Worm (Caenorhabditis elegans) whole organism, midembryonic: Measurements from ENCODE around the gene C01G12.13.

ENCODE experiments used
- T22C8.4 ChIP-seq: fragments of 200-800 bp; sonication (Bioruptor generic); IDR thresholded peaks from 2 replicates; pipeline ENCODE4 v1.3.6; 2022; ENCODE audit warnings: missing genetic modification characterization, missing compliant biosample characterization
- cog-1 ChIP-seq: sonication (generic microtip); optimal IDR thresholded peaks from 2 replicates; lab custom pipeline; 2016; ENCODE audit warnings: missing genetic modification characterization, missing compliant biosample characterization
- flt-1 ChIP-seq: fragments of 200-800 bp; sonication (Bioruptor generic); IDR thresholded peaks from 2 replicates; pipeline ENCODE4 v1.3.6; 2022; ENCODE audit warnings: missing genetic modification characterization, missing compliant biosample characterization
- klf-2 ChIP-seq: fragments of 200-800 bp; sonication (Bioruptor generic); conservative IDR thresholded peaks from 2 replicates; pipeline ENCODE4 v1.3.6; 2022; ENCODE audit warnings: missing genetic modification reagents, missing genetic modification characterization, missing compliant biosample characterization
- med-1 ChIP-seq: sonication (generic microtip); optimal IDR thresholded peaks from 2 replicates; lab custom pipeline; 2017; ENCODE audit warnings: missing genetic modification characterization, mild to moderate bottlenecking, missing compliant biosample characterization, antibody characterized with exemption, missing genetic modification reagents; ENCODE audit not compliant: insufficient read depth
- ref-1 ChIP-seq: fragments of 200-800 bp; sonication (Bioruptor generic); conservative IDR thresholded peaks from 2 replicates; pipeline ENCODE4 v1.3.6; 2022; ENCODE audit warnings: missing genetic modification reagents, missing genetic modification characterization, missing compliant biosample characterization
- tab-1 ChIP-seq: fragments of 200-800 bp; sonication (Bioruptor generic); IDR thresholded peaks from 2 replicates; pipeline ENCODE4 v1.3.6; 2022; ENCODE audit warnings: missing genetic modification characterization, missing compliant biosample characterization
- ztf-23 ChIP-seq: fragments of 200-800 bp; sonication (Bioruptor generic); IDR thresholded peaks from 2 replicates; pipeline ENCODE4 v1.3.6; 2022; ENCODE audit warnings: missing genetic modification reagents, missing genetic modification characterization, missing compliant biosample characterization
- ztf-29 ChIP-seq: fragments of 200-800 bp; sonication (Bioruptor generic); IDR thresholded peaks from 2 replicates; pipeline ENCODE4 v1.3.6; 2022; ENCODE audit warnings: missing genetic modification reagents, missing genetic modification characterization, missing compliant biosample characterization

The C01G12.13 gene

DNA sequence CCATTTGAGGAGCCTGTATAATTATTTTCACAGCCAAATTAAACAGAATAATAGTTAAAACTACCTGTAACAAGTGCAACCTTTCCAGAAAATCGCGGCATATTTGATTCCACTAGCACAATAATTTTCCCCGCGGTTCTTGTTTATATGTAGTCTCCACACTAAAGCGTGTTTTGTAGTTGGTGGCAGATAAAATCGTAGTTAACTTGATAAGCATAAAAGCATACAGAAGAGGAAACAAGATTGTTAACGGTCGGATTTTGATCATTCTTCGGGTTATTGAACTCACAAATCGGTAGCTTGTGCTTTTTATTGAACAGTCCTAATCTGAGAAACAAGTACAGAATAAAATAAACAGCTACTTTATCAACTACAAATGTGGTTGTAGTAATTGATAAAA lies 10.9 kb downstream of the C01G12.13 start, which contains the start of gene C01G12.5:
Gene C01G12.5, minus strand, starts transcription at position 101 of the 400 bp plus-strand sequence.
- TF ChIP-seq T22C8.4 (no peak), ref-1 (no peak), ztf-29 (GFP tag; lab: Robert Waterston, UW) (no peak), flt-1 (GFP tag; lab: Robert Waterston, UW) (no peak), cog-1 (tag; lab: Kevin White, UChicago) (no peak), med-1 (no peak), tab-1 (GFP tag; lab: Robert Waterston, UW) (no peak), klf-2 (no peak), ztf-23 (GFP tag; lab: Robert Waterston, UW) (no peak)

DNA sequence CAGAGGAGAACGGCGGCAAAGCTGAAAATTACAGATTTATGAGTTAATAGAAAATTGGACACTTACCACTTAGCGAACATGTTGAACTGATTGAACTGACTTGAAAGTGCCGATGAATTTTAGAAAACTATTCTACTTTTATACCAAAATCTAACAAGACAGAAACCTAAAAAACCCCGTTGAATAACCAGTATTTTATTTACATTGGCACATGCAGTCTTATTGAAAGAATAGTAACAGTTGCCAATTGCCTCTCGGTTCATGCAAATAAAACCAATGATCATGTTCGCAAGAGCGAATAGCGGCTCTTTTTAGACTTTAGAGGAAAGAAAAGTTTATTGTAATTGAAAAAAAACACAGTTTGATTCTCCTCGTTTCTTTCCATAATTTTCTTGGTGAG lies 11.6 kb downstream of the C01G12.13 start, which contains the start of gene nspb-10:
Gene nspb-10, minus strand, starts transcription at position 101 of the 400 bp plus-strand sequence.
- no peak for TF ChIP-seq T22C8.4
- no peak for TF ChIP-seq klf-2
- TF ChIP-seq tab-1 (GFP tag; lab: Robert Waterston, UW) = no peak
- no peak for TF ChIP-seq med-1
- no peak for TF ChIP-seq ref-1
- TF ChIP-seq ztf-23 (GFP tag; lab: Robert Waterston, UW) = no peak
- TF ChIP-seq ztf-29 (GFP tag; lab: Robert Waterston, UW) = no peak
- TF ChIP-seq flt-1 (GFP tag; lab: Robert Waterston, UW) = no peak
- no peak for TF ChIP-seq cog-1 (tag; lab: Kevin White, UChicago)

DNA sequence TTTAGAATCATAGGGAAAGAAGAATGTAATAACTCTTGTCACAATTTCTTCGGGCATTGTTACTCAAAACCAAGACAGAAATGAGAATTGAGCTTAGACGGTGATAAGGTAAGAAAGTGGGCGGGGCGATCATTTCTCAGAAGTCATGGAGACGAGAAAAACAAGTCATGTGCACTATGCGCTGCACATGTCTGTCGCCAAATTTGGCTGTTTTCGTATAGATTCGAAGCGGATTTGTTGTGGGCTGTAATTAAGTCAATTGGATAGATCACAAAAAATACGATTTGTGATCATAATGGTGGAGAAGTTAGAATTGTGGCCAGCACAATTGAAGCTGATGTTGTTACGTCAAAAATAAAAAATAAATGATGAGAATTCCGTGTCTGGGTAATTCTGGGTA lies 15.2 kb downstream of the C01G12.13 start, which contains the start of gene C01G12.7:
Gene C01G12.7, minus strand, starts transcription at position 195 of the 400 bp plus-strand sequence.
- TF ChIP-seq T22C8.4 = no peak
- no peak for TF ChIP-seq cog-1 (tag; lab: Kevin White, UChicago)
- no peak for TF ChIP-seq med-1
- no peak for TF ChIP-seq klf-2

DNA sequence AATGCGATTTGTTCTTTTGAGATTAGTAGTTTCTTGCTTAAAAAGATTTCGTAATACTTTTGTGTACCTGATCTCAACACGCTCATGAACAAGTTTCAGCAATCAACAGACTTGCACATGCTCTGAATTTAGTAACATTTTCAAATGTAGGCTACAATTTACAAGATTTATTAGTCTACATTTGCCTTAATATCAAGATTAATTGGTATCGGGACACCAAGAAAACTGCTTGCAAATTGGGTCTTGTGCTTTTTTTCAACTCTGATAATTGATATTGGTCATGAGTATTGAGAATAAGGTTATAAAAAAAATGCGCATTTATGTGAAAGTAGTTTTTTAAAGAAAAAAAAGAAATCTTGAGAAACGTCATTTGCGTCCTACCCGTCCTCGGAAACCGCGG lies 16.1 kb downstream of the C01G12.13 start:
- TF ChIP-seq klf-2 = no peak
- TF ChIP-seq ref-1 = no peak
- no peak for TF ChIP-seq T22C8.4
- no peak for TF ChIP-seq ztf-23 (GFP tag; lab: Robert Waterston, UW)
- no peak for TF ChIP-seq tab-1 (GFP tag; lab: Robert Waterston, UW)

DNA sequence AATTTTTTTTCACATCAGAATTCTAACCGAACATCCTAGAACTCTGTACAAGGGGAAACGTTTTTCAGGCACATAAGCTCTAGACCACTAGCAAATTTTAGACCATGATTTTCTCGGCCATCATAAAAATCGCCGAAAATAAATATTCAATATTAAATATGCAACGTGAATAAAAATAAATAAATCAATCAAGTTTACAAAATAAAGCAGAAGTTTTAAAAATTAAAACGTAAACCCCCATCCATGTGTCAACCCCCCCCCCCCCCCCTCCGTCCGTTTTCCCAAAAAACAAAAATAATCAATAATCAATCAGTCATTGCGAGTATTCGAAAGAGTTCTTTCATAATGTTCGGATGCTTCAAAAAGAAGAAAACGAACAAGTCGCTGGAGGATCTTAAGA lies 16.8 kb downstream of the C01G12.13 start, which contains the start of gene catp-4:
Gene catp-4, plus strand, starts transcription at position 301 of the 400 bp plus-strand sequence.
- TF ChIP-seq klf-2 (no peak), cog-1 (tag; lab: Kevin White, UChicago) (no peak), ref-1 (no peak), ztf-29 (GFP tag; lab: Robert Waterston, UW) (no peak), tab-1 (GFP tag; lab: Robert Waterston, UW) (no peak), ztf-23 (GFP tag; lab: Robert Waterston, UW) (no peak), flt-1 (GFP tag; lab: Robert Waterston, UW) (no peak), T22C8.4 (no peak), med-1 (no peak)

DNA sequence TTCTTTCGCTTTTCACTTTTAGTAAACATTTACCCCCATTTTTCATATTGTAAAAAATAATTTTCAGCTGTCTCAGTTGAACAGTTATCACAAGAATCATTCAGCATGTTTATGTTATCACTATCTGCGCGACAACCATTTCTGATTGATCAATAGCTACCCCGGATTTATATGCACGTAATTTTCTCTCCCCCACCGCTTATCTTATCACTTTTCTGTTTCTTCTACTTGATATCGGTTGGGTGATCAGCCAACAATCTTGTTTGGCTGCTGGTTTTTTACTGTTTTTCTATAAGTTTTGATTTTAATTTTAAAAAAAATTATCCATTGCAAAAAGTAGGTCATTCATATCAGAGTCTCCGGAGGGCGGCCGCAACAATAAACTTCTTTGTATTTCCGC lies 21.3 kb downstream of the C01G12.13 start:
- TF ChIP-seq ztf-23 (GFP tag; lab: Robert Waterston, UW) (no peak), flt-1 (GFP tag; lab: Robert Waterston, UW) (no peak), ztf-29 (GFP tag; lab: Robert Waterston, UW) (no peak), ref-1 (no peak), med-1 (no peak), klf-2 (no peak), tab-1 (GFP tag; lab: Robert Waterston, UW) (no peak), cog-1 (tag; lab: Kevin White, UChicago) (no peak), T22C8.4 (no peak)

DNA sequence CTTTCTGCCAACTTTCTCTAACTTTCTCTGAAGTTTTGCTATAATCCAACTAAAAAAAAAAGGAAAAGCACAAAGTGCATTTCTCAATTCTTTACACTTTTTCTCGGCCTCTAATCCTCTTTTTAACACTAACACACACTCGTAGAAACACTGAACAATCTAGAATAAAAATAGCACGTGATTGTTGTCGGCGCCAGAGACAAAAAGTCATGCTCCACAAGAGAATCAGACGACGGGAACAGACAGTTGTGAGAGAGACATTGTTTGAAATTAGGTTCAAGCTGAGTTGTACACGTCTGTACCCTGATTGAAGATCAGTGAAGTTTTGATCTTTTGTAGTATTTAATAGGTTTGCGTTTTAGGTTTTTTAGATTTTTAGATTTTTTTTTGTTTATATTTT lies 21.8 kb downstream of the C01G12.13 start:
- TF ChIP-seq flt-1 (GFP tag; lab: Robert Waterston, UW) (no peak), ref-1 (no peak), T22C8.4 (no peak), ztf-29 (GFP tag; lab: Robert Waterston, UW) (no peak), tab-1 (GFP tag; lab: Robert Waterston, UW) (no peak), ztf-23 (GFP tag; lab: Robert Waterston, UW) (no peak), klf-2 (no peak), med-1 (no peak), cog-1 (tag; lab: Kevin White, UChicago) (no peak)

DNA sequence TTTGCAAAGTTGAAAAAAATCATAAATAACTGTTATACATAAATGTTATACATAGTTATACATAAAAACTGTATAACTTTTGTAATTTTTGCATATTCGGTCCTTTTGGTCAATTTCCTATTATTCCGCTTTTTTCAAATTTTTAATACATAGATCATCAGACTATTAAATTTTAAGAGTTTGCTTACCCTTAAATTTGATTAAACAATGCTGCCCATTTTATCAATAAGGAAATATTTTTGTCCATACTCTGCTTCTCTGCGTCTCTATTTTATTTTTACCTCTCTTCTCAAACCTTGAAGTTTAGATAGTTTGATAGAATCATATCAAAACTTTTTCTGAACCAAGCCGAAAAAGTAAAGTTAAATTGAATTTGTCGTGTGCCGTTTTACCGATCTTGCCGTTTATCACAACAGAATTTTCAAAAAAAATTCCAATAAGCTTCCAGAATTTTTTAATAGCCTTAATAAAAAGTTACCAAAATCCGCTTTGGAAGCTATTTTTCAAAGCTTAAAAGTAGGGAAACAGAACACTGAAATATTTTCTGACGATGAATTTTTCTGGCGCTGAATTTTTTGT lies 22.8 kb downstream of the C01G12.13 start:
- no peak for TF ChIP-seq T22C8.4
- no peak for TF ChIP-seq ztf-23 (GFP tag; lab: Robert Waterston, UW)
- no peak for TF ChIP-seq ztf-29 (GFP tag; lab: Robert Waterston, UW)

DNA sequence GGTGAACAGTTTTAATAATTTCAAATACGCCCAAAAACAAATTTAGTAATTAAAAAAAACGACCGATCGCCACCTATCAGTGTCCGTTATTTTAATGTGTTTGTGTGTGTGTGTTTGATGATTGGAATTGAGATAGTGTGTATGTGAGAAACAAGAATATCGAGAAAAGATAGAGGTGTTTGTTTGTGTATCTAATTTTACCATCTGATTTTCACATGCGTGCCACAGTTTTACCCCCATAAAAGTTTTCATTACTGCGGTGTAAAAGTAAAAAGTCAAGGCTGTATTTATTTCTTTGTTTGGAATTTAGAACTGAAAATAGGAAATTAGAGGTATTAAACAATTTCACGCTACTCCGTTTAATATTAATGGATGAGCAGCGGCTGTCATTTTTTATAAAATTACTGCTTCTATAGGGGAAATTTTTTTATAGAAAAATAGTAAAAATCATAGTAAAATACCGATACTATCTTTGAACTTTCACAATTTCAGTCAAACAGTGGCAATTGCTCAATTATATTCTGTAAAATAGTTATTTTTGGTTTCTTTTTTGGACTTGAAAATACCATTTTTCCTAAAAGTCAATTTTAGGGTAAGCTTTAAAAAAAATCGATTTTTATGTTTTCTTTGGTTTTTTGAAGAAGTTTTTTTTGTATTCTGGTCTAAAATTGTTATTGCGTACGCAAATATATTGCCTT lies 23.6 kb downstream of the C01G12.13 start:
- no peak for TF ChIP-seq cog-1 (tag; lab: Kevin White, UChicago)

DNA sequence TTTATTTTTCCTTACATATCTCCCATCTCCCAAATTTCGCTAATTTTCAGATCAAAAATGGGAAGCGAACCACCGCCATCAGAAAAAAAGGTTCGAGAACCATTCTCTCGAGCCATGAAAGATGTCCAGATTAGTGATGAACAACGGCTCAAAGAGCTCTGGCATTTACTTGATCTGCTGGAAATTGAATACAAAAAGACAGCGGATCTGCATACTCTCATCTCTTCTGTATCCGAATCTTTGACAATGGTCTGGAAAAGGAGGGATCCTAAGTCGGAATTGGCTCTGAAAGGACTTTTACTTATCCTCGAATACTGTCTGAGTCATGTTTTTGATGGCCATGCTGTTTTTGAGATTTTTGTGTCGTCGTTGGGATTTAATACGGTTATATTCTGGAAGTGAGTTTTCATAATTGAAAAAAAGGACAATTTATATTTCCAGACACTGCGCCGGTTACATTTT lies 24.4 kb downstream of the C01G12.13 start, which contains the start of gene tps-2:
Gene tps-2, plus strand, starts transcription at position 51 of the 462 bp plus-strand sequence.
- no peak for TF ChIP-seq flt-1 (GFP tag; lab: Robert Waterston, UW)
- no peak for TF ChIP-seq cog-1 (tag; lab: Kevin White, UChicago)
- no peak for TF ChIP-seq med-1
- TF ChIP-seq ztf-23 (GFP tag; lab: Robert Waterston, UW) = no peak
- no peak for TF ChIP-seq tab-1 (GFP tag; lab: Robert Waterston, UW)
- TF ChIP-seq ztf-29 (GFP tag; lab: Robert Waterston, UW) = no peak
- no peak for TF ChIP-seq T22C8.4
- no peak for TF ChIP-seq ref-1
- no peak for TF ChIP-seq klf-2
